Fruit fly (Drosophila melanogaster) whole organism: ENCODE data around the gene SF1.

Source experiments
- CG8478 ChIP-seq: fragments of >200 bp; optimal IDR thresholded peaks from 2 replicates; lab custom pipeline; 2018; ENCODE audit warnings: inconsistent platforms
- Dll ChIP-seq: fragments of >200 bp; optimal IDR thresholded peaks from 2 replicates; lab custom pipeline; 2017
- EcR ChIP-seq, 2 experiments: fragments of >200 bp; optimal IDR thresholded peaks; 2 replicates each; lab custom pipeline; 2017; ENCODE audit warnings: missing biosample characterization in 2 of 2, missing genetic modification characterization in 2 of 2, missing genetic modification reagents in 2 of 2
- pan ChIP-seq: fragments of >200 bp; optimal IDR thresholded peaks from 2 replicates; lab custom pipeline; 2017
- psq ChIP-seq: fragments of >200 bp; optimal IDR thresholded peaks from 2 replicates; lab custom pipeline; 2017
- usp ChIP-seq: fragments of >200 bp; optimal IDR thresholded peaks from 2 replicates; lab custom pipeline; 2017; ENCODE audit warnings: missing biosample characterization, missing genetic modification characterization, mixed read lengths

Gene SF1

dm6 chr3R:17588805-17589204 lies 48.6 kb downstream of the SF1 start:
- TF ChIP-seq pan (lab: Kevin White, UChicago) (no peak), EcR (GFP tag; optimal IDR thresholded peaks at IDR 0.05; lab: Kevin White, UChicago) (no peak), usp (GFP tag; lab: Kevin White, UChicago) (no peak), Dll (lab: Kevin White, UChicago) (no peak), CG8478 (lab: Kevin White, UChicago) (no peak), psq (lab: Kevin White, UChicago) (no peak)

DNA sequence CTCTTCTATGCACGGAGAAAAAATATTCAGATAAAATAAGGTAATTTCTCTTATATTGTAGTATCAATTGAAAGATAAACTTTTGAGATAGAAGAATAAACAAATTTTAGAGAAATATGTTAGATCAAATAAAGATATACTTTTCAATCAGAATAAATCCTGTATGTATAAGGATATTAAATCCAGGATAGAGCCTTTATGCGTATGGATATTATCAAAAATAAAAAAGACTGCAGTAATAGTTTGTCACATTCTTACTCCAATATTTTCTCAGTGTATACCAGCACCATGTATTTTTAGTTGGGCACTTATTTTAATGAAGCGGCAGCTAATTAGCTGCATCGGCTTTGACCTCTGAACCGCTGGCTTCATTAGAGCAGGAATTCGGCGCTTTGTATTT lies 51.6 kb downstream of the SF1 start:
- no peak for TF ChIP-seq EcR (GFP tag; optimal IDR thresholded peaks at IDR 0.05; lab: Kevin White, UChicago)
- TF ChIP-seq Dll (lab: Kevin White, UChicago) = no peak
- no peak for TF ChIP-seq CG8478 (lab: Kevin White, UChicago)
- no peak for TF ChIP-seq pan (lab: Kevin White, UChicago)
- no peak for TF ChIP-seq usp (GFP tag; lab: Kevin White, UChicago)
- TF ChIP-seq psq (lab: Kevin White, UChicago) = no peak

dm6 chr3R:17593470-17593869 lies 53.2 kb downstream of the SF1 start:
- no peak for TF ChIP-seq pan (lab: Kevin White, UChicago)
- no peak for TF ChIP-seq Dll (lab: Kevin White, UChicago)
- no peak for TF ChIP-seq psq (lab: Kevin White, UChicago)
- no peak for TF ChIP-seq CG8478 (lab: Kevin White, UChicago)
- TF ChIP-seq EcR (GFP tag; optimal IDR thresholded peaks at IDR 0.05; lab: Kevin White, UChicago) = no peak
- no peak for TF ChIP-seq usp (GFP tag; lab: Kevin White, UChicago)

DNA sequence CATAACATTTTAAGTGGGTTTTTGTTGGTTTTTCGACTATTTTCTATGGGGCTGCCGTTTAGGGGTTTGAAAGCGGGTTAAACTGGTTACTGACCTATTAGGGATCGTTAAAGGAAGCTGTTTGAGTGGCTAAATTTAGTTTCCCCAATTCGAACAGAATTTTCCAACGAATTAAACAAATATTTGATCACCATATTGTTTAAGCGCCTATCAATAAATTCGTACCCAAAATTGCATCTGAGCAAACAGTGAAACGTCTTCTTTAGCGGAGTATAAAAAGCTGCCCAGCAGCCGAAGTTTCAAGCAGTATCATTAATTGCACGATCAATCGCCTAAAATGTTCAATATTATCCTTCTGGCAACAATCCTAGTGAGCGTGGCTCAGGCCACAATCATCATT lies 53.9 kb downstream of the SF1 start, which contains the start of gene Sgs5bis:
Sgs5bis (plus strand) TSS at position 301 of the 400 bp plus-strand sequence.
- TF ChIP-seq CG8478 (lab: Kevin White, UChicago) = no peak
- TF ChIP-seq psq (lab: Kevin White, UChicago) = no peak
- no peak for TF ChIP-seq Dll (lab: Kevin White, UChicago)
- no peak for TF ChIP-seq pan (lab: Kevin White, UChicago)
- TF ChIP-seq usp (GFP tag; lab: Kevin White, UChicago) = no peak
- TF ChIP-seq EcR (GFP tag; optimal IDR thresholded peaks at IDR 0.05; lab: Kevin White, UChicago) = no peak
